Worm (Caenorhabditis elegans): ENCODE data around the gene K07B1.7.
A peak's percentile ranks its signal among the peaks of the same experiment; 100 is the strongest.

Gene K07B1.7

DNA sequence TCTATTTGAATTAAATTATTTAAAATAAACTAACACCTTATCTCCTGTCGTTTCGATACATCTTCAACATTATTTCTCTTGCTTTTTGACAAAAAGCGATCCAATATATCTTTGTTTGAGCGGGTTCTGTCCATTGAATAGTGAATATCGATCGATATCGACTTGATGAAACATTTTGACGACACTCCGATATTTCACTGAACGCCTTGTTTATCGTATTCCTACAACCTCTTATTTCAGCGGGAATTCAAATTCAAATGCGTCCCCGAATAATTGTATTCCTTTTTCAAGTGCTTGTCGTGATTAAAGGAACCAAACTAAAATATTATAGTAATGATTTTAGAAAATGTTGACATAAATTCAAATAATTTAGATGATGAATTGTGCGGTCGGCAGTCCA is at the start of gene K07B1.7, which contains the start of gene try-5:
Gene K07B1.7, minus strand, starts transcription at position 159 of the 400 bp plus-strand sequence.
Gene try-5, plus strand, starts transcription at position 241 of the 400 bp plus-strand sequence.
- peak; percentile 99 for TF ChIP-seq lin-35 (GFP tag; optimal IDR thresholded peaks at IDR 0.05)
- no peak for TF ChIP-seq alr-1 (tag; optimal IDR thresholded peaks at IDR 0.05; ENCODE audit: borderline replicate concordance)
- TF ChIP-seq irx-1 (tag; optimal IDR thresholded peaks at IDR 0.05): peak; percentile 8
- TF ChIP-seq efl-1 (optimal IDR thresholded peaks at IDR 0.05): peak; percentile 91 to 96
- TF ChIP-seq efl-1 (GFP tag; optimal IDR thresholded peaks at IDR 0.05 in 1 of 2): peak; percentile 97 to 99
- TF ChIP-seq zag-1 (tag; optimal IDR thresholded peaks at IDR 0.05): no peak
- TF ChIP-seq xbp-1 (tag; optimal IDR thresholded peaks at IDR 0.05): peak; percentile 68
- no peak for TF ChIP-seq hpl-2 (GFP tag; optimal IDR thresholded peaks at IDR 0.05)
- no peak for TF ChIP-seq ces-1 (GFP tag; optimal IDR thresholded peaks at IDR 0.05)
- TF ChIP-seq ztf-11 (tag; optimal IDR thresholded peaks at IDR 0.05): no peak
- TF ChIP-seq nhr-47 (tag; optimal IDR thresholded peaks at IDR 0.05): peak; percentile 76
- no peak for TF ChIP-seq zip-4 (GFP tag; optimal IDR thresholded peaks at IDR 0.05)
- peak; percentile 34 for TF ChIP-seq ceh-8 (GFP tag; optimal IDR thresholded peaks at IDR 0.05)
- peak; percentile 39 for TF ChIP-seq isw-1 (GFP tag; IDR thresholded peaks at IDR 0.05)
- peak; percentile 25 for TF ChIP-seq egl-13 (tag; optimal IDR thresholded peaks at IDR 0.05)
- TF ChIP-seq lsy-2 (tag; optimal IDR thresholded peaks at IDR 0.05): peak; percentile 70 to 90
- TF ChIP-seq elt-2 (tag; optimal IDR thresholded peaks at IDR 0.05): no peak
- TF ChIP-seq nhr-12 (tag; optimal IDR thresholded peaks at IDR 0.05): no peak
- TF ChIP-seq unc-86 (tag; optimal IDR thresholded peaks at IDR 0.05): peak; percentile 26
- TF ChIP-seq hlh-4 (tag; optimal IDR thresholded peaks at IDR 0.05): no peak
- TF ChIP-seq nhr-85 (tag): peak; percentile 69
- TF ChIP-seq sup-37 (GFP tag; optimal IDR thresholded peaks at IDR 0.05): no peak
- TF ChIP-seq vab-15 (tag; optimal IDR thresholded peaks at IDR 0.05): no peak
- TF ChIP-seq snu-23 (GFP tag; optimal IDR thresholded peaks at IDR 0.05): peak; percentile 79
- no peak for TF ChIP-seq ceh-90 (tag; optimal IDR thresholded peaks at IDR 0.05)
- peak; percentile 82 for TF ChIP-seq C16A3.4 (tag; optimal IDR thresholded peaks at IDR 0.05)
- no peak for TF ChIP-seq pax-3 (tag; optimal IDR thresholded peaks at IDR 0.05)
- peak in 2 of 6 experiments; percentile 0 to 46 for TF ChIP-seq elt-3 (tag; optimal IDR thresholded peaks at IDR 0.05)
- peak; percentile 10 for TF ChIP-seq ama-1 (optimal IDR thresholded peaks at IDR 0.05)
- TF ChIP-seq mep-1 (tag; optimal IDR thresholded peaks at IDR 0.05): peak; percentile 67
- no peak for TF ChIP-seq aha-1 (tag; optimal IDR thresholded peaks at IDR 0.05)
- peak; percentile 12 for TF ChIP-seq jun-1 (tag; optimal IDR thresholded peaks at IDR 0.05)
- TF ChIP-seq mdl-1 (tag; optimal IDR thresholded peaks at IDR 0.05): peak in 1 of 2 experiments; percentile 49
- peak; percentile 68 for TF ChIP-seq nhr-20 (tag; optimal IDR thresholded peaks at IDR 0.05)
- no peak for TF ChIP-seq nhr-84 (tag; optimal IDR thresholded peaks at IDR 0.05)
- TF ChIP-seq ceh-88 (GFP tag; IDR thresholded peaks at IDR 0.05): no peak
- TF ChIP-seq lin-13 (GFP tag; optimal IDR thresholded peaks at IDR 0.05): peak; percentile 61
- TF ChIP-seq nhr-71 (tag; optimal IDR thresholded peaks at IDR 0.05): peak; percentile 77
- peak; percentile 68 for TF ChIP-seq lin-14 (GFP tag; optimal IDR thresholded peaks at IDR 0.05)
- TF ChIP-seq tbx-2 (tag; optimal IDR thresholded peaks at IDR 0.05): peak; percentile 58
- no peak for TF ChIP-seq snpc-4 (tag; optimal IDR thresholded peaks at IDR 0.05)
- no peak for TF ChIP-seq tlp-1 (tag; optimal IDR thresholded peaks at IDR 0.05)
- TF ChIP-seq fkh-4 (tag; optimal IDR thresholded peaks at IDR 0.05; ENCODE audit: borderline replicate concordance): no peak
- peak; percentile 36 for TF ChIP-seq nhr-11 (tag; optimal IDR thresholded peaks at IDR 0.05)
- peak; percentile 96 to 98 (median 96) for TF ChIP-seq dpl-1 (GFP tag; optimal IDR thresholded peaks at IDR 0.05)
- no peak for TF ChIP-seq C04F5.9 (tag; optimal IDR thresholded peaks at IDR 0.05)
- TF ChIP-seq unc-130 (tag; optimal IDR thresholded peaks at IDR 0.05): no peak
- peak; percentile 16 for TF ChIP-seq nhr-90 (tag; optimal IDR thresholded peaks at IDR 0.05; ENCODE audit: poor library complexity)
- TF ChIP-seq swsn-7 (tag; optimal IDR thresholded peaks at IDR 0.05): peak; percentile 56
- TF ChIP-seq fkh-8 (tag; optimal IDR thresholded peaks at IDR 0.05): peak; percentile 43
- no peak for TF ChIP-seq lin-39 (tag; optimal IDR thresholded peaks at IDR 0.05)
- TF ChIP-seq blmp-1 (tag; optimal IDR thresholded peaks at IDR 0.05): peak; percentile 64
- TF ChIP-seq mab-9 (GFP tag; IDR thresholded peaks at IDR 0.05): no peak
- no peak for TF ChIP-seq sptf-1 (tag; optimal IDR thresholded peaks at IDR 0.05)

Measured in whole organism, L1 larva.